Worm (Caenorhabditis elegans): Measurements from ENCODE around the gene M01H9.4.
A peak's percentile ranks its signal among the peaks of the same experiment; 100 is the strongest.

M01H9.4 gene

DNA sequence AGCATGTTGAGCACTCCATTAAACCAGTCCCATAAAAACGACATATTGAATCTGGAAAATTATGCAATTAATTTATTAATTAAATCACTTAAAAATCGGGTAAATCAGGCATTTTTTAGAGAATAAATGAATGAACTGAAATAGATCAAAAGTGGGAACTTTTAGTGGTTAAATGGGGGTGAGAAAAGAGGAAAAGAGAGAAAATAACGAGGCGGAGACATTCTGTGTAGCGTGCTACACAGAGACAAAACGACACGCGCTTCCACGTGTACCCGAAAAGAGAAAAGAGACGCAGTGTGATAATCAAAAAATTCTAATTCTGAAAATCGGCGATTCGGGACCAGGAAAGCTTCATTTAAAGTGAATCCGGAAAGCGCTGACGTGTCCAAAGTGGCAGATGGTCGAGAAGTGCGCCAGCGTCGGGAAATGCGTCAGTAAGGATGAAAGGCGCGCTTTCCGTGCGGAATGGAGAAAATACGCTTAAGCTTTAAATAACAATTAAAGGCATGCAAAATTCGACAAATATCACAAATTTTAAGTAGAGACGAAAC lies 30.6 kb upstream of the M01H9.4 start, which contains the start of gene sar-1 (continued):
- TF ChIP-seq unc-3 (GFP tag; conservative IDR thresholded peaks at IDR 0.05) (no peak), unc-3 (tag; optimal IDR thresholded peaks at IDR 0.05) (no peak)

DNA sequence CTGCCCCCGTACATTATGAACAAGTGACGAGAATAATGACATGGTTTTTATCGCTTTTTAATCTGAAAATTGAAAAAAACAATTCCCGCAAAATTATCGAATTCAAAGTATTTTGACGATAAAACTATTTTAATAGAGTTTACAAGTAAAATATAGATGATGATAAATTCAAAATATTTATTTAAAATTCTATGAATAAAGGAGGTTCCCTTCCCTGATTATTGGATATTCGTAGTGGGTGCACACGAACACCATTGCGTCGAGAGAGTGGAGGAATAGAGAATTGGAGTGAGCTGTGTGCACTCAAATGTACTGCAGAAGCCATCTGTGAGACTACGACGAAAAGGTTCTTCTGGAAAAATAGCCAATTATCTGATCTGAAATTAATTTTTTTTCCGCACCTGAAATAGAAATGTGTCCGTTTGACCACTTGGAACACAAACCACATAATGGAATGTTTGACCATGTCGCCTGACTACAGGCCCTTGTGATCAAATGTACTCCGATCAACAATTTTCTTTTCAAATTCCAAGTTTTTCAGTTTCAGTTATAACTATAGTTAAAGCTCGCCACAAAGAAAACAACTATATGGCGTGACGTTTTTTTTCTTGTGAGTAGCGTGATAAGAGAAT lies 28.7 kb upstream of the M01H9.4 start, which contains the start of the genes rfth-1 and ZK180.8:
Gene rfth-1 (minus strand): TSS at position 51 of the 632 bp plus-strand sequence.
Gene ZK180.8 (minus strand): TSS at position 466 of the 632 bp plus-strand sequence.
- TF ChIP-seq elt-4 (tag; optimal IDR thresholded peaks at IDR 0.05) = no peak
- no peak for TF ChIP-seq C08G9.2 (tag; optimal IDR thresholded peaks at IDR 0.05)
- TF ChIP-seq K02D7.2 (tag; optimal IDR thresholded peaks at IDR 0.05) = no peak
- no peak for TF ChIP-seq pqm-1 (tag; optimal IDR thresholded peaks at IDR 0.05)
- TF ChIP-seq ahr-1 (tag; optimal IDR thresholded peaks at IDR 0.05) = no peak
- TF ChIP-seq nhr-11 (tag; optimal IDR thresholded peaks at IDR 0.05) = no peak
- no peak for TF ChIP-seq lin-11 (tag; optimal IDR thresholded peaks at IDR 0.05)
- no peak for TF ChIP-seq syd-9 (tag; optimal IDR thresholded peaks at IDR 0.05)
- no peak for TF ChIP-seq ceh-6 (GFP tag; optimal IDR thresholded peaks at IDR 0.05)

DNA sequence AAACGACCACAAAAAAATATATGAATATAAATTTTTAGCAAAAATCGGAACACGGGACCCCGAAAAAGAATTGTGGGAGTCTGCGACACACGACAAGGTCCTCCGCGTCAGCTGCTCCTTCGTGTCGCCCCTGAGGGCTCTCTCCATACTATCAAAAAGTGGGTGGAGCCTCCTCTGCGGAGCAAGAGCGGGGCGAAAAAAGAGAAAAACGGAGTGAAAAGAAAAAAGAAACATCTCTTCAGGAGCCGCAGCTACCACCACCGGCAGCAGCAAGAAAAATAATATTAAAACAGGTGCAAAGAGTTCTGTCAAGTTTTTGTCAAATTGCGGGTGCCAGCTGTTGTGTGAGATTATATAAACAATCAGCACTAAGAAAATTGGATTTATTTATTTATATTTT lies 23.9 kb upstream of the M01H9.4 start, which contains the start of gene gbb-2:
Gene gbb-2 (minus strand): TSS at position 112 of the 400 bp plus-strand sequence.
- peak; percentile 52 for TF ChIP-seq ceh-18 (tag; optimal IDR thresholded peaks at IDR 0.05)
- peak; percentile 4 for TF ChIP-seq nfya-1 (tag; optimal IDR thresholded peaks at IDR 0.05)
- TF ChIP-seq ztf-16 (tag; optimal IDR thresholded peaks at IDR 0.05) = no peak
- no peak for TF ChIP-seq elt-4 (tag; optimal IDR thresholded peaks at IDR 0.05)

DNA sequence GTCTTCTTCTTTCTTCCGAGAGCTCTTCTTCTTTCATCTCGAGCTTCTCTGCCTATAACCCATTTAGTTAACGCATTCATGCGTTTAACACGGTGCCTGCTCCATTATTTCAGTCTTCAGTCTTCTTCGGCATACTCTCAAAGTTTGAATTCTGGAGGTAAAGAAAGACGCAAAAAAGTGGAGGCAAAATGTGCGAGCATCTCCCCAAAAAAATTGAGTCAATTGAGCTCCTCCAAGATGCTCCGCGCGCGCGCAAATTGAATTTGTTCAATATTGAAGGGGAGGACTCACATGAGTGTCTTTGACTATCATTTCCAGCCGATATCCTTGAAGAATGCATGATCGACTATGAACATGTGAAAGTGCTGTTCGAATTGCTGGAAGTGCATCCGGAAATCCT lies 22.4 kb upstream of the M01H9.4 start:
- TF ChIP-seq ceh-34 (tag; optimal IDR thresholded peaks at IDR 0.05) (no peak), lin-11 (tag; optimal IDR thresholded peaks at IDR 0.05) (no peak), pat-9 (tag; optimal IDR thresholded peaks at IDR 0.05) (no peak), ceh-30 (tag; optimal IDR thresholded peaks at IDR 0.05) (no peak), fkh-10 (GFP tag; optimal IDR thresholded peaks at IDR 0.05) (no peak), ahr-1 (tag; optimal IDR thresholded peaks at IDR 0.05) (no peak), K09A11.1 (tag; optimal IDR thresholded peaks at IDR 0.05; ENCODE audit: insufficient read depth) (no peak), rnt-1 (tag; optimal IDR thresholded peaks at IDR 0.05) (no peak), eyg-1 (tag; optimal IDR thresholded peaks at IDR 0.05) (no peak), ceh-31 (tag; optimal IDR thresholded peaks at IDR 0.05) (peak; percentile 51), C08G9.2 (tag; optimal IDR thresholded peaks at IDR 0.05) (no peak), ceh-9 (tag; optimal IDR thresholded peaks at IDR 0.05) (no peak), elt-4 (tag; optimal IDR thresholded peaks at IDR 0.05) (no peak), unc-42 (tag; optimal IDR thresholded peaks at IDR 0.05) (peak; percentile 96), ttx-3 (tag; optimal IDR thresholded peaks at IDR 0.05) (no peak)

DNA sequence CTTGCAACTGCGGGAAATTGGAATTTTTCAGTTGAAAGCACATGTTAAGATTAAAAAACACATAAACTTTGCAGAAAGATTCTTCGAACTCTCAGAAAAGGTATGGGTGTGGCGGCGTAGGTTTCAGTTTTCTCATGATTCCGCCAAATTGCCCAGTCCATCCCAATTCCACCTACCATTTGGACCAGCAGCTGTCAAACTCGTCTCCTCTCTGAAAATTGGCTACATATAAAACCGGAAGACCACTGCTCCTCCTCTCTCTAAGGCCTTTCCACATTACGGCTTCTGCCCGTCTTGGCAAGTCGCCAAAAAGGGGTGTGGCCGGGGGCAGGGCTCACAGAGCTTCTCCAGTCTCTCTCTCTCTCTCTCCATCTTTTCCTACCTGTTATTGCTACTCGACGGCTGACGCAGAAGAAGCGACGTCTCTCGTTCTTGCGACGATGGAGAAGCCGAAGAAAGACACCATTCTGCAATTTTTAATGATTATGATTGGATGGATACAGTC lies 7.5 kb upstream of the M01H9.4 start, which contains the start of gene ZK180.7:
Gene ZK180.7 (plus strand): TSS at position 395 of the 505 bp plus-strand sequence.
- TF ChIP-seq ztf-16 (tag; optimal IDR thresholded peaks at IDR 0.05) (no peak), fkh-10 (GFP tag; optimal IDR thresholded peaks at IDR 0.05) (no peak), npax-4 (tag; optimal IDR thresholded peaks at IDR 0.05) (no peak), Y22D7AL.16 (tag; optimal IDR thresholded peaks at IDR 0.05) (no peak), C38D4.7 (GFP tag; optimal IDR thresholded peaks at IDR 0.05) (no peak), dve-1 (tag; optimal IDR thresholded peaks at IDR 0.05) (no peak), ama-1 (optimal IDR thresholded peaks at IDR 0.05) (no peak), sox-2 (GFP tag; IDR thresholded peaks at IDR 0.05) (no peak), unc-42 (tag; optimal IDR thresholded peaks at IDR 0.05) (no peak), ceh-19 (GFP tag; optimal IDR thresholded peaks at IDR 0.05) (no peak), C08G9.2 (tag; optimal IDR thresholded peaks at IDR 0.05) (no peak), zip-5 (tag; optimal IDR thresholded peaks at IDR 0.05) (no peak), ceh-24 (tag; optimal IDR thresholded peaks at IDR 0.05) (no peak), nhr-11 (tag; optimal IDR thresholded peaks at IDR 0.05) (no peak)

Data from whole organism, late embryonic.